Worm (Caenorhabditis elegans): Measurements from ENCODE around the gene ace-1.

Gene ace-1

DNA sequence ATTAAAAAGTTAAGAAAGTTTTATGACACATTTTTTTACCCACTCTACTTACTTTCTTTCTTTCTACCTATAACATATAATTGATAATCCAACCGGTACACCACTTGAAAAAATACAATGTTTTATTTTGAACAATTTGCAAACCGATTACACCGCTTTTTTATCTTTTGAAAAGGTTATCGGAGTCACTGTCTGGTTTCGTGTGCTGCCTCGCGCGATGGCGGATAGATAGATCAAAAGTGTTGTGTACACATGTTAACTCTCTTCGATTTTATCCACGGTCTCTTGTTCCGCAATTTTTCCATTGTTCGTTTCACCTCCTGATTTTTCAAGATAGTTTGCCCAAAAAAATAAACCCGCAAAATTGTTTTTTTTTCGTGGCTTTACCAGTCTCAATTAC, 585 bp upstream of the ace-1 start:
- TF ChIP-seq nhr-71 (tag; optimal IDR thresholded peaks at IDR 0.05) (no peak), rnt-1 (tag; optimal IDR thresholded peaks at IDR 0.05) (no peak), hlh-17 (GFP tag; optimal IDR thresholded peaks at IDR 0.05; ENCODE audit: borderline replicate concordance) (no peak), nhr-12 (tag; optimal IDR thresholded peaks at IDR 0.05) (no peak), ceh-82 (tag; optimal IDR thresholded peaks at IDR 0.05) (no peak), ama-1 (optimal IDR thresholded peaks at IDR 0.05) (no peak)

DNA sequence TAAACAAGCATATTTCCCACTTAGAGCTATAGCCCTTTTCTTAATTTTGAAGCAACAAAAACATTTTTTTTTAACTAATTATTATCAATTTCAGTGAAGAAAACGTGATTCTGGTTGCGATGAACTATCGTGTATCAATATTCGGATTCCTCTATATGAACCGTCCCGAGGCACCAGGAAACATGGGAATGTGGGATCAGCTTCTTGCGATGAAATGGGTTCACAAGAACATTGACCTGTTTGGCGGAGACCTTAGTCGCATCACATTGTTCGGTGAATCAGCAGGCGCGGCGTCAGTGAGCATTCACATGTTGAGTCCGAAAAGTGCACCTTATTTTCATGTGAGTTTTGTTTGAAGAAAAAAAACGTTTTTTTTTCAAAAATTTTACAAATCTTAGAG, 1.9 kb downstream of the ace-1 start:
- no peak for TF ChIP-seq nhr-76 (tag; optimal IDR thresholded peaks at IDR 0.05)
- no peak for TF ChIP-seq ztf-4 (tag; optimal IDR thresholded peaks at IDR 0.05)
- TF ChIP-seq jun-1 (tag; optimal IDR thresholded peaks at IDR 0.05), result no peak
- TF ChIP-seq ama-1 (optimal IDR thresholded peaks at IDR 0.05), result no peak
- no peak for TF ChIP-seq nhr-47 (tag; optimal IDR thresholded peaks at IDR 0.05)
- no peak for TF ChIP-seq pag-3 (tag; optimal IDR thresholded peaks at IDR 0.05; ENCODE audit: borderline replicate concordance, insufficient read depth)
- no peak for TF ChIP-seq swsn-7 (tag; optimal IDR thresholded peaks at IDR 0.05)
- TF ChIP-seq nhr-85 (tag), result peak; percentile 18
- TF ChIP-seq mef-2 (tag; optimal IDR thresholded peaks at IDR 0.05), result no peak
- no peak for TF ChIP-seq egl-13 (tag; optimal IDR thresholded peaks at IDR 0.05)
- TF ChIP-seq irx-1 (tag; optimal IDR thresholded peaks at IDR 0.05), result no peak
- peak; percentile 22 for TF ChIP-seq fkh-10 (GFP tag; optimal IDR thresholded peaks at IDR 0.05)
- no peak for TF ChIP-seq elt-3 (tag; optimal IDR thresholded peaks at IDR 0.05)
- no peak for TF ChIP-seq unc-30 (tag; optimal IDR thresholded peaks at IDR 0.05)
- TF ChIP-seq xbp-1 (tag; optimal IDR thresholded peaks at IDR 0.05), result no peak
- TF ChIP-seq lin-39 (tag; optimal IDR thresholded peaks at IDR 0.05), result no peak

DNA sequence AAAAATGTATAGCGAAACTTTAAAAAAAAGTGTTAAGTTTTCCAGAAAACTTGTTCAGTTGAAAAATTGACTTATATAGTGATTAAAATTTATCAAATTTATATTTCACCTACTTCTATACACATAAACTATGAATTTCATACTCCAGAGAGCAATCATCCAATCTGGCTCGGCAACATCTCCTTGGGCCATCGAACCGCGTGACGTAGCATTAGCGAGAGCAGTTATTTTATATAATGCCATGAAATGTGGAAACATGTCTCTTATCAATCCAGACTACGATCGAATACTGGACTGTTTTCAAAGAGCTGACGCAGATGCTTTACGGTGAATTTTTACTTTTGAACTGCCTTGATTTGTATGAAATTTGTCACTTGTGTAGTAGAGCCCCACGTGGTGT, 2.4 kb downstream of the ace-1 start:
- TF ChIP-seq nhr-11 (tag; optimal IDR thresholded peaks at IDR 0.05) (no peak), efl-1 (optimal IDR thresholded peaks at IDR 0.05) (no peak), efl-1 (GFP tag; optimal IDR thresholded peaks at IDR 0.05 in 1 of 2) (peak in 1 of 2 experiments; percentile 81)

DNA sequence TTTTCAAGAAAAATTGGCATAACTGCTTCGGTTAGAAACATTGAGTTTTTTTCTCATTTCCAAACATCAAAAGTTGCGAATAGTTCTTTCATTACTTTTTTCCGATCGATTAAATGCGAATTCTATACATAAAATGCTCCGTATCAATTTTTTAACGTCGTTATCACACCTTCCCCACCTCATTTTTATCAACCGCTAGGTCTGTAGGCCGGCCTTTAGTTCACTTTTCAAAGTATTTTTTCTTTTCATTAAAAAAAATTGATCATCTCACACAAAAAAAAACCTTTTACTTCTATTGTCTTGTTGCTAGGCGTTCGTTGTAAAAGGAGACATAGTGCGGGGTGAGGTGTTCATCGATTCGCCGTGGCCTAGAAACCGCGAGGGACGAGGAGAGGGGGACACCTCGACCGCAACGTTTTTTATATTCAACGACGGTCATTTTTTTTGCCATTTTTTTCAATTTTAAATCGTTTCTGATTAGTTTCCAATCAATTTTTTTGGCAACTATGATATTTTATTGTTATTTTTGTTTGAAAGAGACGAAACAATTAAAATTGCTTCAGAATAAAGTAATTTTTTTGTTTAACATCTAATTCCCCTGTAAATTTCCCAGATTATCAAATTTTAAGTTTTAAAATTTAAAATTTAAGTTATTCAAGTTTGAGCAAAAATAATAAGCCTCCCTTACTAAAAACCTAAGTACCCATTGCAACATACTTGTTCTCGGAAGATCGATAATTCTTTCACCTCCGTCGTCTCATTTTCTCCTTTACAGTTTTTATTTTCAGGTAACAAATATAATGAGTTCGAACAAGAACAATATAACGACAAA, 8.9 kb downstream of the ace-1 start, which contains the start of gene sur-7:
TSS of gene sur-7 (plus strand) at position 782 of the 832 bp plus-strand sequence.
- TF ChIP-seq ceh-90 (tag; optimal IDR thresholded peaks at IDR 0.05), result peak; percentile 54
- TF ChIP-seq rnt-1 (tag; optimal IDR thresholded peaks at IDR 0.05), result peak; percentile 63
- peak; percentile 78 for TF ChIP-seq lin-14 (GFP tag; optimal IDR thresholded peaks at IDR 0.05)
- no peak for TF ChIP-seq sptf-1 (tag; optimal IDR thresholded peaks at IDR 0.05)
- peak; percentile 35 for TF ChIP-seq fkh-10 (GFP tag; optimal IDR thresholded peaks at IDR 0.05)
- TF ChIP-seq nhr-76 (tag; optimal IDR thresholded peaks at IDR 0.05), result no peak

DNA sequence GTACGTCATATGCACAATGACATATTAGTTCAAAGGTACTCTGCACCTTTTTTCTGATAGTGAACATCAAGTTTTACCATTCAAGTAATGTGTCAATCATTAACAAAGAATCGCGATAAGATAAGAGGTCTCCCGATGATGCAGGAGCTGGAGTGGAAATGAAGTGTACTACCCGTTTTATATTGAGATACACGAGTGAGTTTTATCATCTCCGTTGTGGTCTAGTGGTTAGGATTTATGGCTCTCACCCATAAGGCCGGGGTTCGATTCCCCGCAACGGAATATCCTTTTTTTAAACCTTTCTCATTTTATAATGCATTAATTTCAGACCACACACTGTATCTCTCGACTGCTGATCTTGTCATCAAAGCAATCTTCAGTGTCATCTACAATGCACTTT, 10.8 kb downstream of the ace-1 start:
- TF ChIP-seq tlp-1 (tag; optimal IDR thresholded peaks at IDR 0.05) (peak; percentile 43), ztf-4 (tag; optimal IDR thresholded peaks at IDR 0.05) (no peak), lin-14 (GFP tag; optimal IDR thresholded peaks at IDR 0.05) (peak; percentile 62), unc-62 (GFP tag; optimal IDR thresholded peaks at IDR 0.05) (no peak), sptf-1 (tag; optimal IDR thresholded peaks at IDR 0.05) (no peak), C04F5.9 (tag; optimal IDR thresholded peaks at IDR 0.05) (no peak), jun-1 (tag; optimal IDR thresholded peaks at IDR 0.05) (no peak), hlh-17 (GFP tag; optimal IDR thresholded peaks at IDR 0.05; ENCODE audit: borderline replicate concordance) (no peak), efl-1 (optimal IDR thresholded peaks at IDR 0.05) (peak in 1 of 2 experiments; percentile 12), efl-1 (GFP tag; optimal IDR thresholded peaks at IDR 0.05 in 1 of 2) (peak in 1 of 2 experiments; percentile 89), elt-3 (tag; optimal IDR thresholded peaks at IDR 0.05) (peak in 4 of 6 experiments; percentile 8 to 69 (median 66)), ceh-8 (GFP tag; optimal IDR thresholded peaks at IDR 0.05) (no peak), ceh-82 (tag; optimal IDR thresholded peaks at IDR 0.05) (no peak), xbp-1 (tag; optimal IDR thresholded peaks at IDR 0.05) (peak; percentile 25), egl-13 (tag; optimal IDR thresholded peaks at IDR 0.05) (no peak), F16B12.6 (tag; optimal IDR thresholded peaks at IDR 0.05) (no peak), mep-1 (tag; optimal IDR thresholded peaks at IDR 0.05) (peak; percentile 32), lsy-2 (tag; optimal IDR thresholded peaks at IDR 0.05) (peak in 1 of 2 experiments; percentile 49), nhr-28 (tag; optimal IDR thresholded peaks at IDR 0.05) (no peak), ets-5 (GFP tag; IDR thresholded peaks at IDR 0.05) (no peak), nhr-84 (tag; optimal IDR thresholded peaks at IDR 0.05) (no peak), fos-1 (tag; optimal IDR thresholded peaks at IDR 0.05) (peak; percentile 19), elt-2 (tag; optimal IDR thresholded peaks at IDR 0.05) (peak; percentile 84), nhr-77 (tag; optimal IDR thresholded peaks at IDR 0.05) (peak; percentile 44), unc-130 (tag; optimal IDR thresholded peaks at IDR 0.05) (no peak), lir-3 (tag; optimal IDR thresholded peaks at IDR 0.05; ENCODE audit: poor library complexity) (peak; percentile 69), fkh-8 (tag; optimal IDR thresholded peaks at IDR 0.05) (no peak)
